Fruit fly (Drosophila melanogaster) whole organism, embryonic: Measurements from ENCODE around the gene Ntf-2.

Experiments used
- Ada2b ChIP-seq: fragments of 200-800 bp; sonication (Bioruptor generic); IDR thresholded peaks from 2 replicates; pipeline ENCODE4 v1.3.6; 2022; ENCODE audit warnings: missing biosample characterization, missing genetic modification characterization
- B-H1 ChIP-seq: fragments of 200-800 bp; sonication (Bioruptor generic); IDR thresholded peaks from 3 replicates; pipeline ENCODE4 v1.3.6; 2022; ENCODE audit warnings: missing biosample characterization, missing genetic modification characterization
- BEAF-32 ChIP-seq: fragments of 200-800 bp; sonication (Bioruptor generic); optimal IDR thresholded peaks from 3 replicates; lab custom pipeline; 2017; ENCODE audit warnings: missing biosample characterization, missing genetic modification characterization, mild to moderate bottlenecking, moderate library complexity, missing genetic modification reagents
- Bteb2 ChIP-seq: fragments of 200-800 bp; sonication (Bioruptor generic); optimal IDR thresholded peaks from 2 replicates; lab custom pipeline; 2016; ENCODE audit warnings: missing biosample characterization, missing genetic modification characterization
- CG1024 ChIP-seq: fragments of 200-800 bp; sonication (Bioruptor generic); IDR thresholded peaks from 2 replicates; pipeline ENCODE4 v1.3.6; 2022; ENCODE audit warnings: missing biosample characterization, missing genetic modification characterization
- CG10267 ChIP-seq: fragments of 200-800 bp; sonication (Bioruptor generic); optimal IDR thresholded peaks from 2 replicates; lab custom pipeline; 2018; ENCODE audit warnings: missing biosample characterization, mild to moderate bottlenecking, missing genetic modification characterization, moderate library complexity
- CG11398 ChIP-seq: fragments of 200-800 bp; sonication (Bioruptor generic); optimal IDR thresholded peaks from 2 replicates; lab custom pipeline; 2016; ENCODE audit warnings: missing biosample characterization, missing genetic modification characterization
- CG14050 ChIP-seq: fragments of 200-800 bp; sonication (Bioruptor generic); IDR thresholded peaks from 3 replicates; pipeline ENCODE4 v1.3.6; 2022; ENCODE audit warnings: missing biosample characterization, missing genetic modification characterization
- CG14860 ChIP-seq: fragments of 200-800 bp; sonication (Bioruptor generic); IDR thresholded peaks from 3 replicates; pipeline ENCODE4 v1.3.6; 2022; ENCODE audit warnings: missing biosample characterization, missing genetic modification characterization; ENCODE audit not compliant: partially characterized antibody
- CG15011 ChIP-seq: fragments of 200-800 bp; sonication (Bioruptor generic); optimal IDR thresholded peaks from 3 replicates; lab custom pipeline; 2018; ENCODE audit warnings: missing biosample characterization, mild to moderate bottlenecking, missing genetic modification characterization
- CG16863 ChIP-seq: fragments of 200-800 bp; sonication (Bioruptor generic); optimal IDR thresholded peaks from 3 replicates; lab custom pipeline; 2016; ENCODE audit warnings: missing biosample characterization, missing genetic modification characterization
- CG17186 ChIP-seq: fragments of 200-800 bp; sonication (Bioruptor generic); optimal IDR thresholded peaks from 3 replicates; lab custom pipeline; 2017; ENCODE audit warnings: missing biosample characterization, missing genetic modification reagents, missing genetic modification characterization
- CG17328 ChIP-seq: fragments of 200-800 bp; sonication (Bioruptor generic); IDR thresholded peaks from 2 replicates; pipeline ENCODE4 v1.3.6; 2022; ENCODE audit warnings: missing biosample characterization, missing genetic modification characterization
- CG17361 ChIP-seq: fragments of 200-800 bp; sonication (Bioruptor generic); IDR thresholded peaks from 3 replicates; pipeline ENCODE4 v1.3.6; 2022; ENCODE audit warnings: missing biosample characterization, missing genetic modification characterization
- CG17568 ChIP-seq: fragments of 200-800 bp; sonication (Bioruptor generic); optimal IDR thresholded peaks from 2 replicates; lab custom pipeline; 2018; ENCODE audit warnings: missing biosample characterization, mild to moderate bottlenecking, missing genetic modification characterization, moderate library complexity
- CG17912 ChIP-seq: fragments of 200-800 bp; sonication (Bioruptor generic); optimal IDR thresholded peaks from 2 replicates; lab custom pipeline; 2018; ENCODE audit warnings: missing biosample characterization, mild to moderate bottlenecking, missing genetic modification characterization
- CG1792 ChIP-seq: fragments of 200-800 bp; sonication (Bioruptor generic); optimal IDR thresholded peaks from 2 replicates; lab custom pipeline; 2016; ENCODE audit warnings: missing biosample characterization, missing genetic modification characterization
- CG30020 ChIP-seq: fragments of 200-800 bp; optimal IDR thresholded peaks from 2 replicates; lab custom pipeline; 2019; ENCODE audit warnings: missing biosample characterization, mild to moderate bottlenecking, missing genetic modification characterization, moderate library complexity
- CG34224 ChIP-seq: fragments of 200-800 bp; sonication (Bioruptor generic); IDR thresholded peaks from 3 replicates; pipeline ENCODE4 v1.3.6; 2022; ENCODE audit warnings: missing biosample characterization, missing genetic modification characterization; ENCODE audit not compliant: partially characterized antibody
- CG3726 ChIP-seq: fragments of 200-800 bp; sonication (Bioruptor generic); IDR thresholded peaks from 3 replicates; pipeline ENCODE4, ENCODE4 v1.3.6; 2022; ENCODE audit warnings: missing biosample characterization, missing genetic modification characterization
- CG7839 ChIP-seq: fragments of 200-800 bp; sonication (Bioruptor generic); optimal IDR thresholded peaks from 3 replicates; lab custom pipeline; 2018; ENCODE audit warnings: missing biosample characterization, mild to moderate bottlenecking, missing genetic modification characterization, moderate library complexity
- CG9797 ChIP-seq: fragments of 200-800 bp; sonication (Bioruptor generic); optimal IDR thresholded peaks from 3 replicates; lab custom pipeline; 2018; ENCODE audit warnings: missing biosample characterization, mild to moderate bottlenecking, missing genetic modification characterization
- Chrac-16 ChIP-seq: fragments of 200-800 bp; sonication (Bioruptor generic); optimal IDR thresholded peaks from 3 replicates; lab custom pipeline; 2016; ENCODE audit warnings: missing biosample characterization, missing genetic modification characterization
- D19A ChIP-seq: fragments of 200-800 bp; optimal IDR thresholded peaks from 3 replicates; lab custom pipeline; 2019; ENCODE audit warnings: missing biosample characterization, mild to moderate bottlenecking, missing genetic modification characterization, moderate library complexity
- Dad ChIP-seq: fragments of 200-800 bp; sonication (Bioruptor generic); optimal IDR thresholded peaks from 3 replicates; lab custom pipeline; 2016; ENCODE audit warnings: missing biosample characterization, missing genetic modification characterization
- Doc2 ChIP-seq: fragments of 200-800 bp; sonication (Bioruptor generic); IDR thresholded peaks from 2 replicates; pipeline ENCODE4 v1.3.6; 2022; ENCODE audit warnings: missing biosample characterization, missing genetic modification characterization
- E2f1 ChIP-seq: fragments of 200-800 bp; sonication (Bioruptor generic); IDR thresholded peaks from 2 replicates; pipeline ENCODE4 v1.3.6; 2022; ENCODE audit warnings: missing biosample characterization, missing genetic modification characterization
- Ets65A ChIP-seq: fragments of 200-800 bp; sonication (Bioruptor generic); peaks from one replicate; lab custom pipeline; 2016; ENCODE audit warnings: missing biosample characterization, missing genetic modification characterization
- Hey ChIP-seq: fragments of 200-800 bp; sonication (Bioruptor generic); optimal IDR thresholded peaks from 3 replicates; lab custom pipeline; 2018; ENCODE audit warnings: missing biosample characterization, mild to moderate bottlenecking, missing genetic modification characterization
- Hmx ChIP-seq: fragments of 200-800 bp; sonication (Bioruptor generic); optimal IDR thresholded peaks from 2 replicates; lab custom pipeline; 2016; ENCODE audit warnings: missing biosample characterization, missing genetic modification characterization
- Lim3 ChIP-seq: fragments of 200-800 bp; sonication (Bioruptor generic); IDR thresholded peaks from 2 replicates; pipeline ENCODE4 v1.3.6; 2022; ENCODE audit warnings: missing biosample characterization, missing genetic modification characterization
- MESR4 ChIP-seq: fragments of 200-800 bp; sonication (Bioruptor generic); optimal IDR thresholded peaks from 2 replicates; lab custom pipeline; 2018; ENCODE audit warnings: missing biosample characterization, mild to moderate bottlenecking, missing genetic modification characterization, moderate library complexity
- Mrtf ChIP-seq: fragments of 200-800 bp; sonication (Bioruptor generic); IDR thresholded peaks from 3 replicates; pipeline ENCODE4 v1.3.6; 2022; ENCODE audit warnings: missing biosample characterization, missing genetic modification characterization
- Poxn ChIP-seq: fragments of 200-800 bp; sonication (Bioruptor generic); IDR thresholded peaks from 2 replicates; pipeline ENCODE4 v1.3.6; 2022; ENCODE audit warnings: missing biosample characterization, missing genetic modification characterization
- Rx ChIP-seq: fragments of 200-800 bp; sonication (Bioruptor generic); IDR thresholded peaks from 2 replicates; pipeline ENCODE4 v1.3.6; 2022; ENCODE audit warnings: missing biosample characterization, missing genetic modification characterization
- Sry-β ChIP-seq: fragments of 200-800 bp; sonication (Bioruptor generic); optimal IDR thresholded peaks from 2 replicates; lab custom pipeline; 2018; ENCODE audit warnings: missing biosample characterization, mild to moderate bottlenecking, missing genetic modification characterization, moderate library complexity
- Taf1 ChIP-seq: fragments of 200-800 bp; sonication (Bioruptor generic); IDR thresholded peaks from 2 replicates; pipeline ENCODE4 v1.3.6; 2022; ENCODE audit warnings: missing biosample characterization, missing genetic modification characterization
- Xbp1 ChIP-seq: fragments of 200-800 bp; sonication (Bioruptor generic); optimal IDR thresholded peaks from 3 replicates; lab custom pipeline; 2016; ENCODE audit warnings: missing biosample characterization, mild to moderate bottlenecking, missing genetic modification characterization
- YL-1 ChIP-seq: fragments of 200-800 bp; sonication (Bioruptor generic); optimal IDR thresholded peaks from 3 replicates; lab custom pipeline; 2017; ENCODE audit warnings: missing biosample characterization, mild to moderate bottlenecking, missing genetic modification characterization
- dan ChIP-seq: fragments of 200-800 bp; sonication (Bioruptor generic); IDR thresholded peaks from 2 replicates; pipeline ENCODE4 v1.3.6; 2022; ENCODE audit warnings: missing biosample characterization, missing genetic modification characterization
- dati ChIP-seq: fragments of 200-800 bp; sonication (Bioruptor generic); IDR thresholded peaks from 2 replicates; pipeline ENCODE4 v1.3.6; 2022; ENCODE audit warnings: missing biosample characterization, missing genetic modification characterization
- dm ChIP-seq: fragments of 200-800 bp; sonication (Bioruptor generic); optimal IDR thresholded peaks from 3 replicates; lab custom pipeline; 2016; ENCODE audit warnings: missing biosample characterization, missing genetic modification characterization
- ftz-f1 ChIP-seq: fragments of 200-800 bp; sonication (Bioruptor generic); optimal IDR thresholded peaks from 2 replicates; lab custom pipeline; 2016; ENCODE audit warnings: missing biosample characterization, missing genetic modification characterization
- grau ChIP-seq: fragments of 200-800 bp; optimal IDR thresholded peaks from 3 replicates; lab custom pipeline; 2019; ENCODE audit warnings: missing biosample characterization, mild to moderate bottlenecking, missing genetic modification characterization, moderate library complexity
- gro ChIP-seq: fragments of 200-800 bp; sonication (Bioruptor generic); optimal IDR thresholded peaks from 2 replicates; lab custom pipeline; 2016; ENCODE audit warnings: missing biosample characterization, missing genetic modification characterization
- jing ChIP-seq: fragments of 200-800 bp; sonication (Bioruptor generic); optimal IDR thresholded peaks from 2 replicates; lab custom pipeline; 2018; ENCODE audit warnings: missing biosample characterization, mild to moderate bottlenecking, missing genetic modification characterization
- kay ChIP-seq: fragments of 200-800 bp; sonication (Bioruptor generic); optimal IDR thresholded peaks from 2 replicates; lab custom pipeline; 2016; ENCODE audit warnings: missing biosample characterization, missing genetic modification characterization
- ro ChIP-seq: fragments of 200-800 bp; sonication (Bioruptor generic); IDR thresholded peaks from 2 replicates; pipeline ENCODE4 v1.3.6; 2022; ENCODE audit warnings: missing biosample characterization, missing genetic modification characterization
- so ChIP-seq: fragments of 200-800 bp; sonication (Bioruptor generic); IDR thresholded peaks from 3 replicates; pipeline ENCODE4 v1.3.6; 2022; ENCODE audit warnings: missing biosample characterization, missing genetic modification characterization
- sr ChIP-seq: fragments of 200-800 bp; sonication (Bioruptor generic); IDR thresholded peaks from 3 replicates; pipeline ENCODE4 v1.3.6; 2022; ENCODE audit warnings: missing biosample characterization, missing genetic modification characterization
- z ChIP-seq: fragments of 200-800 bp; sonication (Bioruptor generic); IDR thresholded peaks from 3 replicates; pipeline ENCODE4 v1.3.6; 2022; ENCODE audit warnings: missing biosample characterization, missing genetic modification characterization

The Ntf-2 gene

DNA sequence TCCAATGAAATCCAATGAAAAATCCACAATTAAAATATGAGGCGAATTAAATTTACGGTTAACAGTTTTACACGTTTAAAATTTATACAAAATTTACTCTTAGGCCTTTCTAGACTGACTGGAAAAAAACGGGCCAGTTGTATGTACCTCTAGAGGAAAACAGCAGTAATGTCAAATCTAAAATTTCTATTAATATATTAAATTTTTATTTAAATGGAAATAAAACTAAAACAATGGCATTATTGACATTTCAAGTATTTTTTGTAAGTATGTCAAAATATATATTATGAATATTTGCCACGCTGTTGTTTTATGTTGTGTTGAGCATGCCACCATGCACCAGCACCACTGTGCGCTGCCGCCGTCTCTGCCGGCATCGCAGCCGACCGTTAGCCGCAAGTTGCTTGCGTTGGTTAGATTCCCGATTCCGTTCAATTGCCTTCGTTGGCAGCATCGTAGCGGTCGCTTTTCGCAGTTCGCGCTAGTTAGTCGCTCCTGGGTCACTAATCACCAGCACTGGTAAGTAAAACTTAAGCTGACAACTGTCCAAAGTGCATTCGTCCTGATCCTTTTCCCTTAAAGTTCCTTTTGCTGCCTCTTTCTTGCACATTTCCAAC lies 9.7 kb downstream of the Ntf-2 start, which contains the start of gene Cbs (continued):
- TF ChIP-seq dan (GFP tag; lab: Robert Waterston, UW) (no peak), MESR4 (GFP tag; lab: Kevin White, UChicago) (no peak), CG17568 (GFP tag; lab: Kevin White, UChicago) (no peak), Bteb2 (no peak), CG16863 (no peak), CG1792 (GFP tag; lab: Kevin White, UChicago) (no peak), CG14860 (GFP tag; lab: Robert Waterston, UW) (peak; percentile 19; the same call in 1 of the 3 replicates), CG10267 (tag; lab: Kevin White, UChicago) (peak; percentile 49), Mrtf (GFP tag; lab: Robert Waterston, UW) (peak; percentile 65; the same call in 2 of the 3 replicates), B-H1 (GFP tag; lab: Robert Waterston, UW) (0 out of 3 replicates have a peak, but pooled peaks have one; percentile 23), CG7839 (tag; lab: Kevin White, UChicago) (peak; percentile 83), BEAF-32 (no peak), E2f1 (GFP tag; lab: Robert Waterston, UW) (peak; percentile 61), kay (GFP tag; lab: Kevin White, UChicago) (no peak), dati (GFP tag; lab: Robert Waterston, UW) (no peak), CG17912 (no peak), Xbp1 (GFP tag; lab: Kevin White, UChicago) (peak; percentile 69), Ada2b (GFP tag; lab: Robert Waterston, UW) (peak; percentile 57), CG11398 (GFP tag; lab: Kevin White, UChicago) (no peak), D19A (tag; lab: Kevin White, UChicago) (peak; percentile 71), Rx (GFP tag; lab: Robert Waterston, UW) (peak; percentile 50; the same call in 1 of the 2 replicates), CG3726 (GFP tag; lab: Robert Waterston, UW) (0 out of 3 replicates have a peak, but pooled peaks have one; percentile 51), Hey (no peak), Sry-β (GFP tag; lab: Kevin White, UChicago) (no peak), Chrac-16 (peak; percentile 50), z (GFP tag; lab: Robert Waterston, UW) (no peak), CG17186 (GFP tag; lab: Kevin White, UChicago) (no peak), CG17361 (GFP tag; lab: Robert Waterston, UW) (peak; percentile 90), jing (GFP tag; lab: Kevin White, UChicago) (no peak), dm (GFP tag; lab: Kevin White, UChicago) (no peak), Dad (no peak), sr (GFP tag; lab: Robert Waterston, UW) (peak; percentile 19; the same call in 1 of the 3 replicates), CG30020 (peak; percentile 43), CG14050 (GFP tag; lab: Robert Waterston, UW) (peak; percentile 73; the same call in 2 of the 3 replicates), ro (peak; percentile 21; the same call in 1 of the 2 replicates), CG9797 (no peak), Poxn (GFP tag; lab: Robert Waterston, UW) (peak; percentile 43; the same call in 1 of the 2 replicates), CG34224 (no peak), ftz-f1 (GFP tag; lab: Kevin White, UChicago) (no peak), Doc2 (no peak), Hmx (GFP tag; lab: Kevin White, UChicago) (no peak), YL-1 (GFP tag; lab: Kevin White, UChicago) (no peak), Ets65A (GFP tag; lab: Kevin White, UChicago) (peak; percentile 29), Lim3 (no peak), CG17328 (GFP tag; lab: Robert Waterston, UW) (peak; percentile 50; the same call in 1 of the 2 replicates), Taf1 (GFP tag; lab: Robert Waterston, UW) (peak; percentile 50; the same call in 1 of the 2 replicates), CG15011 (GFP tag; lab: Kevin White, UChicago) (no peak), so (GFP tag; lab: Robert Waterston, UW) (peak; percentile 66; the same call in 2 of the 3 replicates), grau (tag; lab: Kevin White, UChicago) (peak; percentile 75), CG1024 (GFP tag; lab: Robert Waterston, UW) (0 out of 2 replicates have a peak, but pooled peaks have one; percentile 32), gro (GFP tag; lab: Kevin White, UChicago) (no peak)
